Worm (Caenorhabditis elegans): ENCODE measurements around the gene aaim-1.
A peak's percentile ranks its signal among the peaks of the same experiment; 100 is the strongest.

Gene aaim-1

DNA sequence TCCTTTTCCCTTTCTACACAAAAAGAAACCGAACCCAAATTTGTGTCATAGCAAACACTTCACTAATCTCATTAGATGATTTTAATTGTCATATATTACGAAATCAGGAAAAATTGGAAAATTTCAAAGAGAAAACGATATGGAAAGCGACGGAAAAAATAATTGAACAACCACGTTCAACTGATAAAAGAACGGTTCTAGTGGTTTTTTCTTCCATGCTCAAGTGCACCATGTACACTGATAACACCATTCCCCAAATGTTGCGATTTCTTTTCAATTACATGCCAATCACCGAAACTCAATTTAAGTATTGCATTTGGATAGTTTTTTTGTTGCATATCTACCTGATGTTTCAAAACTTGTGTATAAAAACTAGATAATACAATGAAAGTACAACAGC, 31.6 kb downstream of the aaim-1 start (continued):
- no peak for TF ChIP-seq mes-2 (tag; optimal IDR thresholded peaks at IDR 0.05; ENCODE audit: poor library complexity, severe bottlenecking)
- TF ChIP-seq lin-38 (GFP tag; IDR thresholded peaks at IDR 0.05): no peak
- no peak for TF ChIP-seq snpc-1.2 (GFP tag; IDR thresholded peaks at IDR 0.05)
- TF ChIP-seq unc-62 (GFP tag; optimal IDR thresholded peaks at IDR 0.05 in 1 of 2): no peak
- TF ChIP-seq unc-62 (tag; optimal IDR thresholded peaks at IDR 0.05): no peak
- no peak for TF ChIP-seq nhr-111 (GFP tag; optimal IDR thresholded peaks at IDR 0.05)
- no peak for TF ChIP-seq zip-11 (GFP tag; IDR thresholded peaks at IDR 0.05)
- no peak for TF ChIP-seq hlh-30 (tag; optimal IDR thresholded peaks at IDR 0.05; ENCODE audit: insufficient read depth)
- TF ChIP-seq ZK337.2 (GFP tag; IDR thresholded peaks at IDR 0.05): no peak
- TF ChIP-seq daf-16 (GFP tag; optimal IDR thresholded peaks at IDR 0.05): peak in 1 of 2 experiments; percentile 53
- peak; percentile 45 for TF ChIP-seq daf-16 (tag; optimal IDR thresholded peaks at IDR 0.05)
- TF ChIP-seq dmd-9 (GFP tag; IDR thresholded peaks at IDR 0.05): no peak
- no peak for TF ChIP-seq nhr-6 (tag; optimal IDR thresholded peaks at IDR 0.05)
- no peak for TF ChIP-seq F10B5.3 (tag; optimal IDR thresholded peaks at IDR 0.05)
- TF ChIP-seq php-3 (GFP tag; IDR thresholded peaks at IDR 0.05): 0 out of 2 replicates have a peak, but pooled peaks have one; percentile 58
- no peak for TF ChIP-seq aly-2 (tag; optimal IDR thresholded peaks at IDR 0.05)
- no peak for TF ChIP-seq fkh-10 (GFP tag; optimal IDR thresholded peaks at IDR 0.05)
- TF ChIP-seq F49E8.2 (tag; optimal IDR thresholded peaks at IDR 0.05; ENCODE audit: borderline replicate concordance): no peak
- no peak for TF ChIP-seq ceh-20 (GFP tag; IDR thresholded peaks at IDR 0.05)
- TF ChIP-seq T26A8.4 (GFP tag; IDR thresholded peaks at IDR 0.05): no peak
- no peak for TF ChIP-seq dmd-8 (GFP tag; IDR thresholded peaks at IDR 0.05)
- peak; percentile 85 for TF ChIP-seq dve-1 (tag; optimal IDR thresholded peaks at IDR 0.05; ENCODE audit: insufficient read depth)
- no peak for TF ChIP-seq Y5F2A.4 (GFP tag; optimal IDR thresholded peaks at IDR 0.05)
- no peak for TF ChIP-seq ceh-32 (tag; optimal IDR thresholded peaks at IDR 0.05; ENCODE audit: poor library complexity)

DNA sequence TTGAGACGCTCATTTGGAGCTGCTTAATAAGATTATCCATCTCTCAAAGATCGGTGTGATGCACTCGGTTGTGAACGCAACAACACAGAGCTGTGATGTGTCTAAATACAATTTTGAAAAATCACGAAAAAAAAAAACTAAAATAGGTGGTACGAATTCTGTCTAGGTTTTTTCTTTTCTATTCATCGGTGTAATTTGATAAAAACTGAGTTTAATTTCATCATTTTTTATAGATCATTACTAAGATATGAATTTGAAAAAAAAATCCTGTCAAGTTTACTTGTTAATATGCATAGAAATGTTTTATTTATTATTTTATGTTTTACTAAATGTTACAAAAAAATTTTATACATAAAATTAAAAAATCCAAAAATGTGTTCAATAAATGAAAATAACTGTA, 32.2 kb downstream of the aaim-1 start, which contains the start of gene ceh-60:
ceh-60 (minus strand) TSS at position 101 of the 400 bp plus-strand sequence.
- TF ChIP-seq aly-2 (tag; optimal IDR thresholded peaks at IDR 0.05): no peak
- no peak for TF ChIP-seq Y5F2A.4 (GFP tag; optimal IDR thresholded peaks at IDR 0.05)
- TF ChIP-seq Y105C5A.15 (GFP tag; IDR thresholded peaks at IDR 0.05): no peak
- TF ChIP-seq dpl-1 (GFP tag; optimal IDR thresholded peaks at IDR 0.05): no peak
- no peak for TF ChIP-seq ces-1 (GFP tag; optimal IDR thresholded peaks at IDR 0.05)
- no peak for TF ChIP-seq ctbp-1 (GFP tag; IDR thresholded peaks at IDR 0.05)
- no peak for TF ChIP-seq lin-39 (tag; optimal IDR thresholded peaks at IDR 0.05)
- TF ChIP-seq nhr-42 (GFP tag; IDR thresholded peaks at IDR 0.05): no peak
- TF ChIP-seq T20F7.1 (GFP tag; optimal IDR thresholded peaks at IDR 0.05): no peak
- TF ChIP-seq arid-1 (GFP tag; conservative IDR thresholded peaks at IDR 0.05): no peak
- TF ChIP-seq daf-19 (GFP tag; conservative IDR thresholded peaks at IDR 0.05): no peak
- no peak for TF ChIP-seq mxl-3 (GFP tag; optimal IDR thresholded peaks at IDR 0.05)
- no peak for TF ChIP-seq spr-1 (tag; optimal IDR thresholded peaks at IDR 0.05)
- no peak for TF ChIP-seq nhr-28 (tag; optimal IDR thresholded peaks at IDR 0.05)
- TF ChIP-seq ceh-44 (GFP tag; IDR thresholded peaks at IDR 0.05): no peak
- no peak for TF ChIP-seq dve-1 (tag; optimal IDR thresholded peaks at IDR 0.05; ENCODE audit: insufficient read depth)
- TF ChIP-seq unc-39 (tag; optimal IDR thresholded peaks at IDR 0.05): no peak
- TF ChIP-seq lim-7 (GFP tag; IDR thresholded peaks at IDR 0.05): no peak

DNA sequence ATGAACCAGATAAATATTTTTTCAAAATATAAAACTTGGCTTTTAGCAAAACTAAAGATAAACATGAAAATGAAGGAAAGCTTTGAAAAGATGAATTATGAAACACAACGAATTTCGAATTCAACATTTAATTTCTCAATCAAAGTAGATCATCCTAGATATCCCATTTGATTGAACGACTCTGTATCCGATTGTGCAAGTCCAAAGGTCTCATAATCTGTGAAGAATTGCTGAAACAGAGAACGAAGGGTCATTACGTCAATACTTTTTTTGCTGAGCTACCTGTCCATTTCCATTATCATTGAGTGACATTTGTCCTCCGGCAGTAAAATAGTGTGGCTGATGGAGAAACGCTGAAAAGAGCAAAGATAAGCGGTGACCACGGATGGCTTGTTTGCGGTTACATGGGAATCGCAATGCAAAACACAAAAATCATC, 39.6 kb downstream of the aaim-1 start:
- peak; percentile 22 for TF ChIP-seq mep-1 (tag; optimal IDR thresholded peaks at IDR 0.05)
- 0 out of 2 replicates have a peak, but pooled peaks have one; percentile 36 for TF ChIP-seq pha-4 (GFP tag; IDR thresholded peaks at IDR 0.05)
- TF ChIP-seq pha-4 (tag; optimal IDR thresholded peaks at IDR 0.05): no peak
- TF ChIP-seq lin-1 (GFP tag; IDR thresholded peaks at IDR 0.05): 0 out of 2 replicates have a peak, but pooled peaks have one; percentile 50
- peak; percentile 78 for TF ChIP-seq dmd-6 (GFP tag; IDR thresholded peaks at IDR 0.05)
- peak; percentile 38; the same call in 1 of the 2 replicates for TF ChIP-seq ceh-20 (GFP tag; IDR thresholded peaks at IDR 0.05)
- peak; percentile 60; the same call in 1 of the 2 replicates for TF ChIP-seq mdt-29 (GFP tag; IDR thresholded peaks at IDR 0.05)
- peak; percentile 54 for TF ChIP-seq gei-8 (GFP tag; optimal IDR thresholded peaks at IDR 0.05)
- peak; percentile 86 for TF ChIP-seq tra-1 (GFP tag; IDR thresholded peaks at IDR 0.05)
- no peak for TF ChIP-seq ceh-82 (tag; optimal IDR thresholded peaks at IDR 0.05)
- no peak for TF ChIP-seq D1046.2 (GFP tag; IDR thresholded peaks at IDR 0.05)
- no peak for TF ChIP-seq hif-1 (tag; optimal IDR thresholded peaks at IDR 0.05)
- 0 out of 2 replicates have a peak, but pooled peaks have one; percentile 50 for TF ChIP-seq daf-8 (GFP tag; IDR thresholded peaks at IDR 0.05)

Measured in whole organism, L4 larva.